Worm (Caenorhabditis elegans): ENCODE data around the gene ZC513.3.

Gene ZC513.3

DNA sequence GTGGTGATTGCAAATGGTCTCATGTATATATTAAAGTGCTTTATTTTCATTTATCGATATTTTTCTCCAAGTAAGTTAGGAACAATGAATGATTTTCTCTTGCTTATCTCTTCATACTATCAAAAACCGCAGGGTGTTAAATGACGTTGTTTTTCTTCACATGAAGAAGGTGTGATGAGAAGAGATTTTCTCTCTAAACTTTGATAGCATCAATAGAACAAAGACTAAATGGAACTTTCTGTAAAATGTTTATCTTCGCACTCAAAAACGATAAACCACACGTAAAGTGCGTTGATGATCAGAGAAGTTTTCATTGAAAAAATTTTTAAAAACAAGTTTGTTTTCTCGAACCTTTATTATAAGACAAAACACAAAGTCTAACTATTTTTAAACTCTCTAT lies 33.0 kb downstream of the ZC513.3 start:
- TF ChIP-seq klf-2 (GFP tag; conservative IDR thresholded peaks at IDR 0.05) (no peak), cog-1 (tag; optimal IDR thresholded peaks at IDR 0.05) (no peak), T22C8.4 (GFP tag; IDR thresholded peaks at IDR 0.05) (no peak), ref-1 (GFP tag; conservative IDR thresholded peaks at IDR 0.05) (no peak), ztf-29 (GFP tag; IDR thresholded peaks at IDR 0.05) (no peak), flt-1 (GFP tag; IDR thresholded peaks at IDR 0.05) (no peak)

DNA sequence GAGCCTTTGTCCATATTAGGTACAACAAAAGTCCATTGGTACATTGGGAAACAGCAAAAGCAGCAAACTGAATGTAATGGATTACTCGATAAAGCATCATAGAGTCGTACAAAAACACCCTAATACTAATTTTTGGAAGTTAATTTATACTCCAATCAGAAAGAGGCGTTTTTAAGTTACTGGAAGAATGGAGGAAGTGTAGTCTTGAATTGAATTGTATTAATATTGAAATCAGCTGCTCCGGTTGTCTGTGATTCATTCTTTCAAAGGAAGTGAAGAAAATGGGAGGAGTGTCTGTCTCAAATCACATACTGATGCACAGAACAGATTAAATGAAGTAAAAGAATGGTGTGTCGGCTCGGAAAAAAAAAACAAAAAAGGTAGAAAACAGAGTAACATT lies 34.8 kb downstream of the ZC513.3 start, which contains the start of gene str-131:
str-131 (minus strand) TSS at position 101 of the 400 bp plus-strand sequence.
- no peak for TF ChIP-seq T22C8.4 (GFP tag; IDR thresholded peaks at IDR 0.05)

DNA sequence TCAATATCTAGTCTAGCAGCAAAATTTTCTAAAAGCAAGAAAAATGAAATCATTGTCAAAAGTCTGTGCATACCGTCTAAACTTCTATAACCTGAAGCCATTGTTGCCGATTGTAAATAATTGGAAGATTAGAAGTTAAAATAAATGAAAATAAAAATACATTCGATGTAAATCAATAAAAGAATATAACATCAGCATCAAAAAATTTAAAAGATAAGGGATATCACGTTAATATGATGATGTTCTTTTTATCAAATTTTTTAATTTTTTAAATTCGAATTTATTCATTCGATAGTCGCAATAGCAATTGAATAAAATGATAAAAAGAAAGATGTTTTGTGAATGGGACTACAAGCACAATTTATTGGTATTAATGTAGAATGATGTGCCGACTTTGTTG lies 38.3 kb downstream of the ZC513.3 start, which contains the start of gene C09H5.7:
C09H5.7 (minus strand) TSS at position 101 of the 400 bp plus-strand sequence.
- TF ChIP-seq cog-1 (tag; optimal IDR thresholded peaks at IDR 0.05) (no peak), ztf-23 (GFP tag; IDR thresholded peaks at IDR 0.05) (no peak), klf-2 (GFP tag; conservative IDR thresholded peaks at IDR 0.05) (no peak)

DNA sequence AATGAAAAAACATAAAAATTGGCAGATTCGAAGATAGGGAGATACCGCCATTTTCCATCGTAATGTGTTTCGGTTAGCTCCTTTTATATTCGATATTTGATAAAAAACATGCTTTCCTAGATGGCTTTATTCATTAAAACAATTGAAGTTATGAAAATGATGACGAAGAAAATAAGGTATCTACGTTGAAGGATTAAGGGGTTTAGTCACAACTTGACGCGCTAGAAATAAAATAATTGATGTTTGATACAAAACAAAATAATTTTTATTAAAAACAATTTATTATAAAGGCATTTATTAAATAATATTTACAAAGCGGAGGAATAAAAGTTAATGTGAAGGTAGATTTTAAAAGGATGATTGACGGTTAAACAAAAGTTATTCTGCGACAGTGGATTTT lies 43.8 kb downstream of the ZC513.3 start, which contains the start of gene str-130:
str-130 (minus strand) TSS at position 101 of the 400 bp plus-strand sequence.
- TF ChIP-seq ref-1 (GFP tag; conservative IDR thresholded peaks at IDR 0.05) (no peak), ztf-29 (GFP tag; IDR thresholded peaks at IDR 0.05) (no peak), tab-1 (GFP tag; IDR thresholded peaks at IDR 0.05) (no peak), cog-1 (tag; optimal IDR thresholded peaks at IDR 0.05) (no peak), ztf-23 (GFP tag; IDR thresholded peaks at IDR 0.05) (no peak), T22C8.4 (GFP tag; IDR thresholded peaks at IDR 0.05) (no peak), flt-1 (GFP tag; IDR thresholded peaks at IDR 0.05) (no peak), med-1 (GFP tag; optimal IDR thresholded peaks at IDR 0.05; ENCODE audit: insufficient read depth) (no peak), klf-2 (GFP tag; conservative IDR thresholded peaks at IDR 0.05) (no peak)

DNA sequence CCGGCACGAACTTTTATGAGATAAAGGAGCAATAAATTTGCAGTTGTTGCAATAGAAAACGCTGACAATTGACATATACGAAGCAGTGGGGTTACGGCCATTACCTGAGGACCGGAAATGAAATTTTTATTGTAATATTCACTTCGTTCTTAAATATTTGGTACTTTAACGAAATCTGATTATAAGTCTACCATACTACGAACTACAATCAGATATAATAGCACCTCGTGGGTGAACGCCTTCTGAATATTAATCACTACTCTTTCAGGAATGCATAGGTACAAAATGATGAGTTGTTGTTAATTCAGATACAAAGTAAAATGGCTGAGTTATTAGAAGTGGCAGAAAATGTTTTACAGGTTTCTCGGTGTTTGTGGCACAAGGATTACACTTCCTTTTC lies 45.6 kb downstream of the ZC513.3 start, which contains the start of gene str-129:
str-129 (minus strand) TSS at position 101 of the 400 bp plus-strand sequence.
- TF ChIP-seq flt-1 (GFP tag; IDR thresholded peaks at IDR 0.05) (no peak), med-1 (GFP tag; optimal IDR thresholded peaks at IDR 0.05; ENCODE audit: insufficient read depth) (no peak), cog-1 (tag; optimal IDR thresholded peaks at IDR 0.05) (no peak), ztf-29 (GFP tag; IDR thresholded peaks at IDR 0.05) (no peak), tab-1 (GFP tag; IDR thresholded peaks at IDR 0.05) (no peak), klf-2 (GFP tag; conservative IDR thresholded peaks at IDR 0.05) (no peak), T22C8.4 (GFP tag; IDR thresholded peaks at IDR 0.05) (no peak), ref-1 (GFP tag; conservative IDR thresholded peaks at IDR 0.05) (no peak), ztf-23 (GFP tag; IDR thresholded peaks at IDR 0.05) (no peak)

DNA sequence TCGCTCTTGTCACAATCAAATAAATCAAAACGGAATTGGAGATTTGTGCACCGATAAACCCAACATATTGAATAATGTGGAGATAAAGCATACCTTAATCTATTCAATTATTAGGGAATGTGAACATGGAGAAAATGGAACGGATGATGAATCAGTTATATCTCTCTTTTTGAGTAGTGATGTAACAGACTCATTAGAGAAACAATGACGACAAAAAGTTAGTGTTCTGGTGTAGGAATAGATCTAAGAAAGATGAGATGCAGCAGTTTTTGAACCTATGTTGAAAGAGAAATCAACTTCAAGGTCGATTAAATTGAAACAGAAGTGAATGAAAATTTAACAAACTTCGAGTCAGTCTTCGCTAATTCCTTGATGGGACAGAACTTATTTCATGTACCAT lies 48.6 kb downstream of the ZC513.3 start, which contains the start of gene str-146:
str-146 (minus strand) TSS at position 101 of the 400 bp plus-strand sequence.
- TF ChIP-seq med-1 (GFP tag; optimal IDR thresholded peaks at IDR 0.05; ENCODE audit: insufficient read depth) (no peak), T22C8.4 (GFP tag; IDR thresholded peaks at IDR 0.05) (no peak)

DNA sequence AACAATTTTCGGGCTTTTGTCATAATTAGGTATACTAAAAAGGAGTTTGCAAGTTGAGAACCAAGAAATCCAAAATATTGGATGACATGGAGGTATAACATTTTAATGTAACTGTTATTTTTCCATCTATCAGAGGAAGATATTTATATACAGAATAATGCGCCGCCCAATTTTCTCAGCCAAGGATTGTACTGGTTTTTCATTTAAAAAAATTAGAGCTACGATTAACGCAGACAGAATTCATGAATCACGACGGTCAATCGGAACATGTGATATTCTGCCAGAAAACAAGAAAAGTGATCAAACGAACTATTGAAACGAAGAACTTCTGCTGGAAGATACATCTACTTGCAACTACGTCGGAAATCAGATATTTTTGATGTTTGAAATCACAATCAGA lies 51.4 kb downstream of the ZC513.3 start, which contains the start of gene str-145:
str-145 (minus strand) TSS at position 101 of the 400 bp plus-strand sequence.
- TF ChIP-seq tab-1 (GFP tag; IDR thresholded peaks at IDR 0.05) (no peak), flt-1 (GFP tag; IDR thresholded peaks at IDR 0.05) (no peak), med-1 (GFP tag; optimal IDR thresholded peaks at IDR 0.05; ENCODE audit: insufficient read depth) (no peak), klf-2 (GFP tag; conservative IDR thresholded peaks at IDR 0.05) (no peak), T22C8.4 (GFP tag; IDR thresholded peaks at IDR 0.05) (no peak), cog-1 (tag; optimal IDR thresholded peaks at IDR 0.05) (no peak), ref-1 (GFP tag; conservative IDR thresholded peaks at IDR 0.05) (no peak), ztf-29 (GFP tag; IDR thresholded peaks at IDR 0.05) (no peak), ztf-23 (GFP tag; IDR thresholded peaks at IDR 0.05) (no peak)
